Worm (Caenorhabditis elegans) whole organism, young adult: ENCODE measurements around the gene F28A12.10.

Source experiments
- F10E7.11 ChIP-seq: sonication (generic microtip); optimal IDR thresholded peaks from 2 replicates; lab custom pipeline; 2017; ENCODE audit warnings: mild to moderate bottlenecking, missing genetic modification characterization, moderate library complexity, missing compliant biosample characterization
- F49E8.2 ChIP-seq: sonication (generic microtip); optimal IDR thresholded peaks from 3 replicates; lab custom pipeline; 2017; ENCODE audit warnings: missing genetic modification characterization, mild to moderate bottlenecking, missing compliant biosample characterization, antibody characterized with exemption, moderate library complexity; ENCODE audit not compliant: insufficient read depth
- K11D2.4 ChIP-seq: fragments of 200-800 bp; sonication (Bioruptor generic); IDR thresholded peaks from 2 replicates; pipeline ENCODE4 v1.3.6; 2022; ENCODE audit warnings: missing genetic modification reagents, missing genetic modification characterization, missing compliant biosample characterization
- Y95B8A.8 ChIP-seq: fragments of 200-800 bp; sonication (Bioruptor generic); IDR thresholded peaks from 2 replicates; pipeline ENCODE4 v1.3.6; 2022; ENCODE audit warnings: missing genetic modification reagents, missing genetic modification characterization, missing compliant biosample characterization
- akir-1 ChIP-seq: fragments of 200-800 bp; sonication (Bioruptor generic); optimal IDR thresholded peaks from 2 replicates; lab custom pipeline; 2018; ENCODE audit warnings: mild to moderate bottlenecking, missing genetic modification characterization, moderate library complexity, missing compliant biosample characterization
- bed-1 ChIP-seq: fragments of 200-800 bp; sonication (Bioruptor generic); IDR thresholded peaks from 2 replicates; pipeline ENCODE4 v1.3.6; 2022; ENCODE audit warnings: missing genetic modification reagents, missing genetic modification characterization, missing compliant biosample characterization
- dpl-1 ChIP-seq: fragments of 150-350 bp; optimal IDR thresholded peaks from 2 replicates; lab custom pipeline; 2014; ENCODE audit warnings: missing biosample characterization, missing genetic modification reagents, missing genetic modification characterization
- egl-18 ChIP-seq: fragments of 200-800 bp; sonication (Bioruptor generic); IDR thresholded peaks from 2 replicates; pipeline ENCODE4 v1.3.6; 2022; ENCODE audit warnings: missing genetic modification reagents, missing genetic modification characterization, missing compliant biosample characterization
- let-607 ChIP-seq, 2 experiments: fragments of 200-800 bp in 1 of 2; sonication (Bioruptor generic) in 1 of 2; sonication (generic microtip) in 1 of 2; optimal IDR thresholded peaks; 2 replicates each; lab custom pipeline; 2016 to 2018; ENCODE audit warnings: mild to moderate bottlenecking in 2 of 2, missing compliant biosample characterization in 2 of 2, missing genetic modification characterization in 2 of 2, moderate library complexity in 2 of 2, missing genotype in 1 of 2
- snpc-3.4 ChIP-seq: sonication (generic microtip); optimal IDR thresholded peaks from 2 replicates; lab custom pipeline; 2017; ENCODE audit warnings: missing genetic modification characterization, mild to moderate bottlenecking, missing compliant biosample characterization, antibody characterized with exemption, moderate library complexity, missing genotype, missing genetic modification reagents
- xnd-1 ChIP-seq: sonication (generic microtip); optimal IDR thresholded peaks from 2 replicates; lab custom pipeline; 2016; ENCODE audit warnings: missing genotype, missing genetic modification reagents, missing genetic modification characterization, missing compliant biosample characterization

DNA sequence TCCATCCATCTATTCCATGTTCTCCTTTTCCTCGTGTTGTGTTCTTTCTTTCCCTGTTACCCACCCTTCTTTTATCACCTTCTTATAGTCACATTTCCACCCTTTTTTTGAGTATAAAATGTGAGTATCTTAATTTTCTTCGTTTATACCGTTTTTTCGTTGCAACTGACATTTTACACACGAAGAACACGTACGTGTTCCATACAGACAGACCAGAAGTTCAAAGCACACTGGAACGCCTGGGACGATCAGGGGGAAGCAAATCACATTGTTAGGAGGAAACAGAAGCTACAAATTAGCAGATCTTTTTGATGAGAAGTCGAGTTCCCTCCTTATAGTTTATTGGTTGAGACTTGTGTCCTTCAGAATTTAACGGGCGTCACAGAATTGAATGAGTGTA is 21.9 kb downstream of the F28A12.10 start:
- TF ChIP-seq F10E7.11: no peak
- no peak for TF ChIP-seq snpc-3.4 (tag; lab: Kevin White, UChicago)
- no peak for TF ChIP-seq Y95B8A.8
- no peak for TF ChIP-seq akir-1 (GFP tag; lab: Kevin White, UChicago)
- TF ChIP-seq let-607 (tag; optimal IDR thresholded peaks at IDR 0.05; lab: Kevin White, UChicago): no peak
- TF ChIP-seq bed-1 (GFP tag; lab: Robert Waterston, UW): no peak
- TF ChIP-seq F49E8.2 (tag; lab: Kevin White, UChicago): no peak
- TF ChIP-seq xnd-1 (tag; lab: Kevin White, UChicago): no peak
- TF ChIP-seq K11D2.4 (GFP tag; lab: Robert Waterston, UW): no peak
- TF ChIP-seq egl-18: no peak
- no peak for TF ChIP-seq dpl-1 (GFP tag; lab: Kevin White, UChicago)
